Worm (Caenorhabditis elegans) whole organism, late embryonic: ENCODE data around the gene srh-270.

Experiments
- C08G9.2 ChIP-seq: sonication (generic microtip); optimal IDR thresholded peaks from 2 replicates; lab custom pipeline; 2016; ENCODE audit warnings: mild to moderate bottlenecking, missing genetic modification characterization, moderate library complexity, missing compliant biosample characterization
- F13H6.1 ChIP-seq: sonication (generic microtip); optimal IDR thresholded peaks from 2 replicates; lab custom pipeline; 2016; ENCODE audit warnings: missing genetic modification characterization, missing compliant biosample characterization
- K02D7.2 ChIP-seq: sonication (generic microtip); optimal IDR thresholded peaks from 2 replicates; lab custom pipeline; 2017; ENCODE audit warnings: mild to moderate bottlenecking, missing genetic modification characterization, missing compliant biosample characterization
- T23F11.4 ChIP-seq: fragments of 200-800 bp; sonication (Bioruptor generic); optimal IDR thresholded peaks from 2 replicates; lab custom pipeline; 2018; ENCODE audit warnings: mild to moderate bottlenecking, missing genetic modification characterization, missing compliant biosample characterization
- Y22D7AL.16 ChIP-seq: sonication (generic microtip); optimal IDR thresholded peaks from 2 replicates; lab custom pipeline; 2016; ENCODE audit warnings: missing genetic modification characterization, missing compliant biosample characterization
- ahr-1 ChIP-seq: sonication (generic microtip); optimal IDR thresholded peaks from 2 replicates; lab custom pipeline; 2016; ENCODE audit warnings: missing genetic modification characterization, missing compliant biosample characterization
- ama-1 ChIP-seq: fragments of 150-350 bp; optimal IDR thresholded peaks from 2 replicates; lab custom pipeline; 2014
- ceh-14 ChIP-seq: sonication (generic microtip); optimal IDR thresholded peaks from 2 replicates; lab custom pipeline; 2016; ENCODE audit warnings: missing genotype, missing genetic modification characterization, missing compliant biosample characterization
- ceh-18 ChIP-seq: sonication (generic microtip); optimal IDR thresholded peaks from 2 replicates; lab custom pipeline; 2016; ENCODE audit warnings: missing genetic modification characterization, missing compliant biosample characterization
- ceh-19 ChIP-seq: fragments of 200-800 bp; sonication (Bioruptor generic); optimal IDR thresholded peaks from 2 replicates; lab custom pipeline; 2018; ENCODE audit warnings: mild to moderate bottlenecking, missing genetic modification characterization, missing compliant biosample characterization
- ceh-22 ChIP-seq: sonication (generic microtip); optimal IDR thresholded peaks from 2 replicates; lab custom pipeline; 2017; ENCODE audit warnings: missing biosample characterization, missing genetic modification characterization
- ceh-30 ChIP-seq: fragments of 150-350 bp; optimal IDR thresholded peaks from 2 replicates; lab custom pipeline; 2014; ENCODE audit warnings: missing biosample characterization, missing genetic modification characterization
- ceh-31 ChIP-seq: sonication (generic microtip); optimal IDR thresholded peaks from 2 replicates; lab custom pipeline; 2016; ENCODE audit warnings: missing genetic modification characterization, missing compliant biosample characterization
- ceh-34 ChIP-seq: sonication (generic microtip); optimal IDR thresholded peaks from 2 replicates; lab custom pipeline; 2016; ENCODE audit warnings: mild to moderate bottlenecking, missing genetic modification characterization, missing compliant biosample characterization
- ceh-45 ChIP-seq: fragments of 200-800 bp; sonication (Bioruptor generic); IDR thresholded peaks from 2 replicates; pipeline ENCODE4 v1.3.6; 2022; ENCODE audit warnings: missing genetic modification reagents, missing genetic modification characterization, missing compliant biosample characterization
- ceh-48 ChIP-seq: sonication (generic microtip); optimal IDR thresholded peaks from 2 replicates; lab custom pipeline; 2016; ENCODE audit warnings: missing genetic modification characterization, inconsistent platforms, missing compliant biosample characterization
- ceh-9 ChIP-seq: sonication (generic microtip); optimal IDR thresholded peaks from 2 replicates; lab custom pipeline; 2016; ENCODE audit warnings: mild to moderate bottlenecking, missing genetic modification characterization, inconsistent platforms, missing compliant biosample characterization
- elt-4 ChIP-seq: sonication (generic microtip); optimal IDR thresholded peaks from 2 replicates; lab custom pipeline; 2016; ENCODE audit warnings: missing genetic modification characterization, missing compliant biosample characterization
- eyg-1 ChIP-seq: sonication (generic microtip); optimal IDR thresholded peaks from 2 replicates; lab custom pipeline; 2016; ENCODE audit warnings: missing genotype, missing genetic modification characterization, missing compliant biosample characterization
- fkh-6 ChIP-seq: sonication (generic microtip); optimal IDR thresholded peaks from 2 replicates; lab custom pipeline; 2016; ENCODE audit warnings: missing genetic modification characterization, missing compliant biosample characterization
- hlh-13 ChIP-seq: fragments of 200-800 bp; sonication (Bioruptor generic); optimal IDR thresholded peaks from 2 replicates; lab custom pipeline; 2018; ENCODE audit warnings: mild to moderate bottlenecking, missing genetic modification characterization, missing compliant biosample characterization
- hlh-15 ChIP-seq: sonication (generic microtip); optimal IDR thresholded peaks from 2 replicates; lab custom pipeline; 2016; ENCODE audit warnings: missing genetic modification characterization, missing compliant biosample characterization
- hlh-30 ChIP-seq: sonication (generic microtip); optimal IDR thresholded peaks from 2 replicates; lab custom pipeline; 2017; ENCODE audit warnings: antibody characterized with exemption, missing genetic modification characterization, missing compliant biosample characterization; ENCODE audit not compliant: insufficient read depth
- hlh-6 ChIP-seq: sonication (generic microtip); optimal IDR thresholded peaks from 2 replicates; lab custom pipeline; 2016; ENCODE audit warnings: missing genotype, missing genetic modification characterization, missing compliant biosample characterization
- madf-2 ChIP-seq: sonication (generic microtip); optimal IDR thresholded peaks from 2 replicates; lab custom pipeline; 2017; ENCODE audit warnings: missing genetic modification characterization, missing compliant biosample characterization
- mec-3 ChIP-seq: sonication (generic microtip); optimal IDR thresholded peaks from 2 replicates; lab custom pipeline; 2016; ENCODE audit warnings: borderline replicate concordance, missing genetic modification characterization, missing compliant biosample characterization
- nfya-1 ChIP-seq: sonication (generic microtip); optimal IDR thresholded peaks from 2 replicates; lab custom pipeline; 2017; ENCODE audit warnings: missing genetic modification characterization, mild to moderate bottlenecking, missing compliant biosample characterization, antibody characterized with exemption, moderate library complexity
- nhr-11 ChIP-seq: fragments of 150-350 bp; optimal IDR thresholded peaks from 2 replicates; lab custom pipeline; 2014; ENCODE audit warnings: missing biosample characterization, missing genetic modification characterization
- nhr-232 ChIP-seq: sonication (generic microtip); optimal IDR thresholded peaks from 2 replicates; lab custom pipeline; 2016; ENCODE audit warnings: missing genetic modification characterization, missing compliant biosample characterization
- npax-4 ChIP-seq: sonication (generic microtip); optimal IDR thresholded peaks from 2 replicates; lab custom pipeline; 2016; ENCODE audit warnings: missing genetic modification characterization, missing compliant biosample characterization
- pag-3 ChIP-seq: sonication (generic microtip); optimal IDR thresholded peaks from 2 replicates; lab custom pipeline; 2016; ENCODE audit warnings: missing compliant biosample characterization, missing genetic modification characterization, borderline replicate concordance
- pha-2 ChIP-seq: sonication (generic microtip); optimal IDR thresholded peaks from 2 replicates; lab custom pipeline; 2017; ENCODE audit warnings: mild to moderate bottlenecking, missing genetic modification characterization, missing compliant biosample characterization
- pha-4 ChIP-seq: fragments of 150-350 bp; optimal IDR thresholded peaks from 2 replicates; lab custom pipeline; 2018; ENCODE audit warnings: missing biosample characterization, missing genetic modification reagents, missing genetic modification characterization
- pros-1 ChIP-seq: fragments of 150-350 bp; optimal IDR thresholded peaks from 2 replicates; lab custom pipeline; 2014; ENCODE audit warnings: missing biosample characterization, missing genetic modification reagents, missing genetic modification characterization
- sdc-2 ChIP-seq: sonication (generic microtip); optimal IDR thresholded peaks from 2 replicates; lab custom pipeline; 2016; ENCODE audit warnings: missing genotype, missing genetic modification characterization, missing compliant biosample characterization
- syd-9 ChIP-seq: sonication (generic microtip); optimal IDR thresholded peaks from 2 replicates; lab custom pipeline; 2016; ENCODE audit warnings: mild to moderate bottlenecking, missing genetic modification characterization, moderate library complexity, missing compliant biosample characterization
- tbx-2 ChIP-seq: sonication (generic microtip); optimal IDR thresholded peaks from 2 replicates; lab custom pipeline; 2016; ENCODE audit warnings: missing genetic modification characterization, missing compliant biosample characterization
- tbx-7 ChIP-seq: sonication (generic microtip); optimal IDR thresholded peaks from 2 replicates; lab custom pipeline; 2016; ENCODE audit warnings: missing genotype, missing genetic modification characterization, missing compliant biosample characterization
- ttx-3 ChIP-seq: sonication (generic microtip); optimal IDR thresholded peaks from 2 replicates; lab custom pipeline; 2016; ENCODE audit warnings: missing genetic modification reagents, missing genetic modification characterization, missing compliant biosample characterization
- unc-3 ChIP-seq, 2 experiments: fragments of 200-800 bp in 1 of 2; sonication (Bioruptor generic) in 1 of 2; sonication (generic microtip) in 1 of 2; conservative IDR thresholded peaks in 1 of 2; optimal IDR thresholded peaks in 1 of 2; 2 replicates each; pipeline versions ENCODE4 v1.3.6 to Lab custom; 2016 to 2022; ENCODE audit warnings: missing compliant biosample characterization in 2 of 2, missing genetic modification characterization in 2 of 2, missing genetic modification reagents in 1 of 2
- unc-42 ChIP-seq: sonication (generic microtip); optimal IDR thresholded peaks from 2 replicates; lab custom pipeline; 2016; ENCODE audit warnings: missing genotype, missing genetic modification characterization, missing compliant biosample characterization
- unc-55 ChIP-seq: sonication (generic microtip); optimal IDR thresholded peaks from 2 replicates; lab custom pipeline; 2017; ENCODE audit warnings: missing biosample characterization, missing genetic modification reagents, missing genetic modification characterization
- unc-86 ChIP-seq: sonication (generic microtip); optimal IDR thresholded peaks from 2 replicates; lab custom pipeline; 2016; ENCODE audit warnings: missing genetic modification characterization, missing compliant biosample characterization

Gene srh-270

DNA sequence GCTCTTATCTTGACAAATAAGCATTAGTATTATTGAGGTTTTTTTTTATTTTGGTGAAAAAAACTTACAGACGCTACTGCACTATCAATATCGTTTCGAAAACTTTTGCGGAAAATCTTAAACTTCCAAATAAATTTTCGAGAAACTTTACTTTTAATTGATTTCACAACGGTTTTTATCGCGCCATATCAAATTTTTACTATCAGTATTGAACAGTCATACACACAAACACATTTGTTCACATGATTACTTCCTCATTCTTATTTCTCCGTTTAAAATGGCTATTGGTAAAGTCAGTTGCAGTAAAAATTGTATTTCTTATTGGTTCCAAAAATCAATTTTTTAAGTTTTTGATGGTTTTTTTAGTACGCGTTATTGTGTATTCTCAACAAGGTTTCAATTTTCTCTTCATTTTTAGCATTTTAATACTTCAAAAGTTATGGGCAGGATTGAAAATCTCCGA, 34.8 kb upstream of the srh-270 start, which contains the start of gene pals-32:
Gene pals-32 (plus strand): TSS at position 413 of the 463 bp plus-strand sequence.
- TF ChIP-seq ceh-14 (tag; lab: Kevin White, UChicago) (no peak), pag-3 (tag; lab: Kevin White, UChicago) (no peak), nhr-232 (no peak), K02D7.2 (tag; lab: Kevin White, UChicago) (no peak), ttx-3 (tag; lab: Kevin White, UChicago) (no peak), tbx-2 (no peak), syd-9 (tag; lab: Kevin White, UChicago) (no peak), ceh-48 (no peak), mec-3 (tag; lab: Kevin White, UChicago) (no peak)
- TF ChIP-seq, all 69 proteins: peak for 0

DNA sequence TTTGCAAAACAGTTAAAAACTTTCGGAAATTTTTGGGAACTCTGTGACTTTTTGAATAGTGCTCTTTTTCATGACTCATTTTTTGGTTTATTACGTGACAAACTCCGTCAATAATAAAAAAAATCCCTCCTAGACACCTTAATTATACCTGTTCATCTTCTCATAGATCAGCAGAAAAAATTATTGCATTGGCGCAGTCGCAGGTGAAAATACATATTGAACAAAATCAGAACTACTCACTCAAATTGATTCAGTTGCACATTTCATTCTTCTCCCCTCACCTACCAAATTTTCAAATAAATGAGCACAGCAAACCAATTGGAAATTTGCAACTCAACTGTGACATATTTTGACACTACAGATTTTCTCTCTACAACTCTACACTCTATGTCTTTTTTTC, 31.6 kb upstream of the srh-270 start, which contains the start of gene srh-127:
Gene srh-127 (plus strand): TSS at position 301 of the 400 bp plus-strand sequence.
- TF ChIP-seq eyg-1 (tag; lab: Kevin White, UChicago) (no peak), pag-3 (tag; lab: Kevin White, UChicago) (no peak), ceh-30 (tag; lab: Kevin White, UChicago) (no peak), Y22D7AL.16 (tag; lab: Kevin White, UChicago) (no peak), ahr-1 (tag; lab: Kevin White, UChicago) (no peak), ceh-45 (GFP tag; lab: Robert Waterston, UW) (no peak), unc-42 (no peak), K02D7.2 (tag; lab: Kevin White, UChicago) (no peak), pha-4 (tag; lab: Kevin White, UChicago) (no peak), sdc-2 (tag; lab: Kevin White, UChicago) (no peak), ceh-22 (tag; lab: Kevin White, UChicago) (no peak), ama-1 (no peak), T23F11.4 (no peak), unc-86 (no peak), C08G9.2 (tag; lab: Kevin White, UChicago) (no peak), ceh-18 (tag; lab: Kevin White, UChicago) (no peak), ceh-48 (no peak), nhr-11 (tag; lab: Kevin White, UChicago) (no peak)

DNA sequence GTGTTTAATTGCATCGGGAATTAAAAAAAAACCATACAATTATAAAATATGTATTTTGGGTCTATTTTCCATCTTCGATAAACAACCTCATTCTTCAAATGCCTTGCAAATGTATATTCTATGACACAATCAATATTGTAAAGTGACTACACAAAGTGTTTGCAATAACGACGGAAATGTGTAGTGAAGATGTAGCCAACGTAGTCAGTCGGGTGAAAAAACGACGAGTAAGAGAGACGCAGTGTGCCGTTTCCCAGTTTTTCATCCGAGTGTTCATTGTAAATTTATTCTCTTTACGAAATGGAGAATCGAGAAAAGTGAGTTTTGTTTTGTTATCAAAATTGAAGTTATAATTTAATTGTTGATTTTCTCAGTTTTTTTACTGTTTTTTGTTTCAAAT, 30.5 kb upstream of the srh-270 start, which contains the start of gene F37B4.15:
Gene F37B4.15 (plus strand): TSS at position 301 of the 400 bp plus-strand sequence.
- no peak for TF ChIP-seq pros-1 (tag; lab: Kevin White, UChicago)
- no peak for TF ChIP-seq fkh-6 (tag; lab: Kevin White, UChicago)
- TF ChIP-seq nfya-1 = no peak
- TF ChIP-seq ceh-31 (tag; lab: Kevin White, UChicago) = no peak
- no peak for TF ChIP-seq eyg-1 (tag; lab: Kevin White, UChicago)
- TF ChIP-seq pha-2 = no peak
- no peak for TF ChIP-seq unc-3 (GFP tag; conservative IDR thresholded peaks at IDR 0.05; lab: Robert Waterston, UW)
- no peak for TF ChIP-seq unc-3 (tag; optimal IDR thresholded peaks at IDR 0.05; lab: Kevin White, UChicago)
- no peak for TF ChIP-seq ceh-19 (GFP tag; lab: Kevin White, UChicago)
- no peak for TF ChIP-seq ceh-9 (tag; lab: Kevin White, UChicago)
- TF ChIP-seq pag-3 (tag; lab: Kevin White, UChicago) = no peak
- no peak for TF ChIP-seq hlh-6 (tag; lab: Kevin White, UChicago)
- TF ChIP-seq npax-4 (tag; lab: Kevin White, UChicago) = no peak
- TF ChIP-seq hlh-30 (tag; lab: Kevin White, UChicago) = no peak
- TF ChIP-seq, all 69 proteins: peak for 0

DNA sequence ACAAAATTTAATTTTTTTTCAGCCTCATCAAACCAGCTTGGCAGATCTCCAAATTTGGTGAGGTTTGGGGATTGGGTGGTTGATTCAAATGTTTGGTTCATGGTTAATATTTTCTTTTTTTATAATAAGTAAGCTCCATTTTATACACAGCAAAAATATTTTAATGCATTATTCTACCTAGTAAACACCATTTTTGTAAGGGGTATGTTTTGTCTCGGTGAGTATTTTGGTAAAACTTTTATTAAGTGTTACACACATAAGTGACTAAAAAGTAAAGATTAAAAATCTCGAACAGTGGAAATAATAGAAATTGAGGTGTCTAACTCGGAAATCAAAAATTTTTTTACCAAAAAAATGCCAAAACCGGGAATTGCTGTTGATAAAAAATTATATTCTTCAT, 27.3 kb upstream of the srh-270 start, which contains the start of gene srw-4:
Gene srw-4 (minus strand): TSS at position 101 of the 400 bp plus-strand sequence.
- TF ChIP-seq ceh-34 (tag; lab: Kevin White, UChicago) (no peak), unc-42 (no peak), hlh-6 (tag; lab: Kevin White, UChicago) (no peak), ama-1 (no peak), ceh-48 (no peak), hlh-15 (tag; lab: Kevin White, UChicago) (no peak), ceh-19 (GFP tag; lab: Kevin White, UChicago) (no peak), unc-55 (GFP tag; lab: Kevin White, UChicago) (no peak), sdc-2 (tag; lab: Kevin White, UChicago) (no peak), pros-1 (tag; lab: Kevin White, UChicago) (no peak), ceh-22 (tag; lab: Kevin White, UChicago) (no peak), tbx-7 (tag; lab: Kevin White, UChicago) (no peak), elt-4 (tag; lab: Kevin White, UChicago) (no peak), nhr-232 (no peak), ceh-30 (tag; lab: Kevin White, UChicago) (no peak), mec-3 (tag; lab: Kevin White, UChicago) (no peak), F13H6.1 (tag; lab: Kevin White, UChicago) (no peak), hlh-13 (GFP tag; lab: Kevin White, UChicago) (no peak), madf-2 (tag; lab: Kevin White, UChicago) (no peak), nfya-1 (no peak)
